Fruit fly (Drosophila melanogaster): ENCODE measurements around the gene Orc5.

Orc5 gene

DNA sequence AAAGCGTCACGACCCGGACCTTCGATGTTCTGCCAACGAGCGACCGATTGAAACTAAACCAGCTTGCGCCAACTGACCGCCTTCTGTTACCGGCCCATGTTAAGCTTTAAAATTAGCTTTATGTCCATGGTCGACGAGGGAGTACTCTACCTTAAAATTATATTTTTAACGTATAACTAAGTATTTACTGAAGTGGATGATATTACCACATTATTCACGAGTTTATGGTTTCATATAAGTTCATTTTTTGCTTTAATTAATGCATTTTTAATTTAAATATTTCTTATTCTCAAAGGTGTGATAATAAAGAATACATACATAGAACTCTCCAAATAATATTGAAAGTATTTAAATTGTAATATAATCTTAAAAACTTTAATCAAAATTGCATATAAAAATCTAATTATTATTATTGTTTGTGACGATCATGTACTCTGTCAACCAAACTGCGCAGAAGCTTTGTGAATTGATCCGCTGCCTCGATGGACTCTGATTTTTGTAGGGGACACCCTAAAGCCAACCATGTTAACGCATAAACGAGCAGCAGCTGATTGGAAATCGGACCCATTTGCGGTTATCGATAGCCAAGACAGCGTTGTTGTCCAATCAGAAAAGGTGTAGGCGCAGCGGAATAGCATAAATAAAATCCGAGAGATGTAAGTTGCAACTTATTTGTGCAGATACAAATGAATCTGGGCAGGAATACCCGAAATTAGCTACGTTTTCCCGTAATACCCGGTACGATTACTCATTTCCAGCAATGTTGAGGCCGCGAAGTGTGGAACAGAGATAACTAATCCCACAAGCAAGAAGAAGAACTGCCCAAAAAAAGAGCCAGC is 49.3 kb upstream of the Orc5 start, which contains the start of the genes CG9008 and p38b (continued):
- TF ChIP-seq CG14014 (GFP tag; IDR thresholded peaks at IDR 0.05) (peak; percentile 30; the same call in 1 of the 2 replicates), CG4730 (GFP tag; IDR thresholded peaks at IDR 0.05) (peak; percentile 58), CG1602 (GFP tag; optimal IDR thresholded peaks at IDR 0.05) (peak; percentile 62), CG1529 (GFP tag; optimal IDR thresholded peaks at IDR 0.05) (peak; percentile 61), lola (GFP tag; optimal IDR thresholded peaks at IDR 0.05) (peak in 1 of 3 experiments; percentile 83), p53 (GFP tag; optimal IDR thresholded peaks at IDR 0.05) (no peak), Sin3A (optimal IDR thresholded peaks at IDR 0.05) (peak; percentile 44), CG6813 (GFP tag; optimal IDR thresholded peaks at IDR 0.05) (peak; percentile 41), CG13296 (GFP tag; optimal IDR thresholded peaks at IDR 0.05) (peak; percentile 87), chn (GFP tag; optimal IDR thresholded peaks at IDR 0.05) (peak; percentile 21), Doc2 (GFP tag; IDR thresholded peaks at IDR 0.05) (no peak), grau (tag; optimal IDR thresholded peaks at IDR 0.05) (peak; percentile 90), CG3995 (GFP tag; optimal IDR thresholded peaks at IDR 0.05) (no peak), E2f1 (GFP tag; IDR thresholded peaks at IDR 0.05) (peak; percentile 60), CG6689 (GFP tag; IDR thresholded peaks at IDR 0.05) (peak; percentile 67; the same call in 1 of the 2 replicates), CG13624 (GFP tag; optimal IDR thresholded peaks at IDR 0.05) (peak; percentile 54), BtbVII (GFP tag; optimal IDR thresholded peaks at IDR 0.05) (peak; percentile 80), CG15601 (tag; optimal IDR thresholded peaks at IDR 0.05) (peak; percentile 86), eyg (GFP tag; optimal IDR thresholded peaks at IDR 0.05) (no peak), CG7928 (GFP tag; optimal IDR thresholded peaks at IDR 0.05) (peak; percentile 49), CG32767 (GFP tag; IDR thresholded peaks at IDR 0.05) (peak; percentile 61), Hand (GFP tag; optimal IDR thresholded peaks at IDR 0.05) (peak; percentile 74), CG3163 (GFP tag; optimal IDR thresholded peaks at IDR 0.05) (no peak), Fer1 (GFP tag; optimal IDR thresholded peaks at IDR 0.05) (peak; percentile 83), CG34224 (GFP tag; IDR thresholded peaks at IDR 0.05; ENCODE audit: partially characterized antibody) (peak; percentile 58; the same call in 2 of the 3 replicates), sr (GFP tag; IDR thresholded peaks at IDR 0.05) (peak; percentile 53; the same call in 2 of the 3 replicates), CG15696 (tag; optimal IDR thresholded peaks at IDR 0.05) (peak; percentile 46), CG12104 (GFP tag; optimal IDR thresholded peaks at IDR 0.05) (peak; percentile 90), Dll (GFP tag; IDR thresholded peaks at IDR 0.05; ENCODE audit: partially characterized antibody) (peak; percentile 53), inv (GFP tag; IDR thresholded peaks at IDR 0.05; ENCODE audit: partially characterized antibody) (peak; percentile 20; the same call in 1 of the 2 replicates), Nf-YB (GFP tag; optimal IDR thresholded peaks at IDR 0.05) (peak; percentile 81), CG4707 (GFP tag; optimal IDR thresholded peaks at IDR 0.05) (no peak), jing (GFP tag; optimal IDR thresholded peaks at IDR 0.05) (no peak), mirr (GFP tag; optimal IDR thresholded peaks at IDR 0.05) (no peak), ranshi (GFP tag; IDR thresholded peaks at IDR 0.05) (no peak; the same call in 1 of the 2 replicates), sob (GFP tag; IDR thresholded peaks at IDR 0.05) (peak; percentile 61), CG32532 (GFP tag; IDR thresholded peaks at IDR 0.05) (peak; percentile 66), CG9609 (GFP tag; optimal IDR thresholded peaks at IDR 0.05) (no peak), CG13424 (tag; optimal IDR thresholded peaks at IDR 0.05) (peak; percentile 92), CG34376 (GFP tag; optimal IDR thresholded peaks at IDR 0.05) (peak; percentile 41), CG2129 (GFP tag; IDR thresholded peaks at IDR 0.05; ENCODE audit: partially characterized antibody) (no peak), crol (GFP tag; IDR thresholded peaks at IDR 0.05) (no peak), hth (optimal IDR thresholded peaks at IDR 0.05) (no peak), ATbp (GFP tag; optimal IDR thresholded peaks at IDR 0.05) (peak; percentile 58), D (optimal IDR thresholded peaks at IDR 0.05) (no peak), D (GFP tag; optimal IDR thresholded peaks at IDR 0.05) (peak; percentile 74), Oaz (GFP tag; IDR thresholded peaks at IDR 0.05) (0 out of 2 replicates have a peak, but pooled peaks have one; percentile 25), CG10462 (GFP tag; optimal IDR thresholded peaks at IDR 0.05) (peak; percentile 47), TFAM (GFP tag; optimal IDR thresholded peaks at IDR 0.05) (no peak)

Data from whole organism, embryonic.